Worm (Caenorhabditis elegans): Measurements from ENCODE around the gene tmem-258.
"Not testable (repeated sequence)": the region's sequence is repeated elsewhere in the genome, so short reads cannot be mapped to it uniquely, and the experiment has no call there.

tmem-258 gene

ce11 chrV:7062790-7063189 is at the start of gene tmem-258:
Gene tmem-258 (plus strand): TSS chrV:7063174.
- not testable (repeated sequence) for TF ChIP-seq W03F9.2, him-1, dao-5 (tag; optimal IDR thresholded peaks at IDR 0.05)

- TF ChIP-seq W03F9.2 (tag; optimal IDR thresholded peaks at IDR 0.05): no peak
- TF ChIP-seq dao-5 (tag; optimal IDR thresholded peaks at IDR 0.05): no peak
- no peak for TF ChIP-seq him-1 (tag; optimal IDR thresholded peaks at IDR 0.05)
Measured at ce11 chrV:7015872-7016271, 47.1 kb upstream of the tmem-258 start, which contains the start of gene C33G8.13. Gene C33G8.13 (minus strand): TSS chrV:7015972.

DNA sequence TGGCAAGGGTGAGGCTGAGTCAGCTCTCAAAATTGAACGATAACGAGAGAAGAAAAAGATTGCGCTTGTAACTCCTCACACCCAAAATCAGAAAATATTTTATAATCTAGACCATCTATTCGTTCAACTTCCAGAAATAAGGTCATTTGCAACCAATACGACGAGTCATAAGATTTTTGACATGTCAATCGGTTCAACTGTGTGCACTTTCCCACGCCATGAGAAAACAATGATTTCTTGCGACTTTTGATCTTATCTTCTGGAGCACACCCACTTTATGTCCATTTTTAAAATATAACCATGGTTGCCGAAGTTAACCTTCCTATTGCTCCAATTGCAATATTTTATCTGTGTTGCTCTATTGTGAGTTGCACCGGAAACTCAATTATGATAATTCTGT is 45.9 kb upstream of the tmem-258 start, which contains the start of gene srsx-32:
Gene srsx-32, plus strand, starts transcription at position 301 of the 400 bp plus-strand sequence.
- TF ChIP-seq him-1 (tag; optimal IDR thresholded peaks at IDR 0.05) (no peak), W03F9.2 (tag; optimal IDR thresholded peaks at IDR 0.05) (no peak), dao-5 (tag; optimal IDR thresholded peaks at IDR 0.05) (no peak)

- TF ChIP-seq dao-5 (tag; optimal IDR thresholded peaks at IDR 0.05): no peak
- no peak for TF ChIP-seq him-1 (tag; optimal IDR thresholded peaks at IDR 0.05)
- TF ChIP-seq W03F9.2 (tag; optimal IDR thresholded peaks at IDR 0.05): no peak
Measured at ce11 chrV:7021772-7022171, 41.2 kb upstream of the tmem-258 start, which contains the start of gene F20A1.4. Gene F20A1.4 (minus strand): TSS chrV:7021872.

ce11 chrV:7022981-7023380 is 40.0 kb upstream of the tmem-258 start:
- no peak for TF ChIP-seq W03F9.2 (tag; optimal IDR thresholded peaks at IDR 0.05)
- TF ChIP-seq dao-5 (tag; optimal IDR thresholded peaks at IDR 0.05): no peak
- no peak for TF ChIP-seq him-1 (tag; optimal IDR thresholded peaks at IDR 0.05)

- TF ChIP-seq him-1 (tag; optimal IDR thresholded peaks at IDR 0.05): no peak
- no peak for TF ChIP-seq W03F9.2 (tag; optimal IDR thresholded peaks at IDR 0.05)
- TF ChIP-seq dao-5 (tag; optimal IDR thresholded peaks at IDR 0.05): no peak
Measured at ce11 chrV:7027055-7027454, 35.9 kb upstream of the tmem-258 start, which contains the start of gene F20A1.6. Gene F20A1.6 (minus strand): TSS chrV:7027155.

DNA sequence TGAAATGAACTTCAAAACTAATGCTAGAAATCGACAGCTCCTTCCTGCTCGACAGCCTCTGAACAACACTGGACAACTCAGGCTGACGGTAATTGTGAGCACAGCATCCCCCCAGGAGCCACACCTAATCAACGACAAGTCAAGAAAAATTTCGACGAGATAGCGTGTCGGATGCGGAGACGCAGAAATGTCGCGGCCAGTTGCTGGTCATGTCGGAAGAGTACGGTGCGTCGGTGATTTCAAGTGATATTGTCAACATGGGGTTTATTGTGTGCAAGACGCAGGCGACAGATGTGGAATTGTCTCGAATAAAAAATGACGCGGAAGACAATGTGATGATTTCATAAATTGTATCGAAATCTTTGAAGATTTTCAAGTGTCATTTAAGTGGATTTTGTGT is 26.5 kb upstream of the tmem-258 start, which contains the start of gene twk-11:
Gene twk-11, minus strand, starts transcription at position 101 of the 400 bp plus-strand sequence.
- TF ChIP-seq dao-5 (tag; optimal IDR thresholded peaks at IDR 0.05) (no peak), W03F9.2 (tag; optimal IDR thresholded peaks at IDR 0.05) (no peak), him-1 (tag; optimal IDR thresholded peaks at IDR 0.05) (no peak)

DNA sequence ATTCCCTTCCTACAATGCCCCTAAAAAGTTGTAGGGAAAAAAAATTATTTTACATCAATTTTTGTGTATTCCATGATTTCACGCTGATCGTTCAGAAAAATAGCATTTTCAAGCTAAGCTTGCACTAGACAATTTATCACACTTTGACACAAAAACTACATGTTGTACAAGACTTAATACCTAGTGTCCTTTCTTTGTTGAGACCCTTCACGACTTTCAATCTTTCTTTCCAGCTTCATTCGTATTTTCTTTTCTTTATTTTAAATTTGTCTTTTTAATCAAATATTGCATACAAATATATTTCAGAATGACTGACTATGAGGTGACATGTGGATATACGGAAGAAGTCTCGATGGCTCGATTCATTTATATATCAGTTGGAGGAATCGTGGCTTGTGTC is 17.0 kb upstream of the tmem-258 start, which contains the start of gene F20A1.2:
Gene F20A1.2, plus strand, starts transcription at position 301 of the 400 bp plus-strand sequence.
- no peak for TF ChIP-seq dao-5 (tag; optimal IDR thresholded peaks at IDR 0.05)
- no peak for TF ChIP-seq W03F9.2 (tag; optimal IDR thresholded peaks at IDR 0.05)
- TF ChIP-seq him-1 (tag; optimal IDR thresholded peaks at IDR 0.05): no peak

DNA sequence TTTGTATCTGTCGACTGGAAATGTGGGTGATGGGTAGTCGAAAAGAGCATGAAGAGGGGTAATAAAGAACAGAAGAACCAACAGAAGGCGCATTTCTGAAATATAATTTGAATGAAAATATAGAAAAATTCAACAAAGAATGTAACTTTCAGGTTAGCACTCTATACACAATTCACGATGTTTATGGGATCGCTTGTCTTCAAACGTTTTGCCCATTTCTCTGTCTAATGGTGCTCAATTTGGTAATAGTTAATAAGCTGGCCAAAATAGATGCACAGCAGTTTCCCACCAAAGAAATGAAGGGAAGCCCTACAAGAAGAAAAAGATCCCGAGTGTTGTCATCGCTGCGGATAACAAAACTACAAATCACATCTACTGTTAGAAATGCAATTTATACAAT is 15.5 kb upstream of the tmem-258 start, which contains the start of gene F20A1.8:
Gene F20A1.8, minus strand, starts transcription at position 101 of the 400 bp plus-strand sequence.
- TF ChIP-seq him-1 (tag; optimal IDR thresholded peaks at IDR 0.05) (no peak), dao-5 (tag; optimal IDR thresholded peaks at IDR 0.05) (no peak), W03F9.2 (tag; optimal IDR thresholded peaks at IDR 0.05) (no peak)

- no peak for TF ChIP-seq dao-5 (tag; optimal IDR thresholded peaks at IDR 0.05)
- TF ChIP-seq W03F9.2 (tag; optimal IDR thresholded peaks at IDR 0.05): no peak
- TF ChIP-seq him-1 (tag; optimal IDR thresholded peaks at IDR 0.05): no peak
Measured at ce11 chrV:7050153-7050552, 12.8 kb upstream of the tmem-258 start.

DNA sequence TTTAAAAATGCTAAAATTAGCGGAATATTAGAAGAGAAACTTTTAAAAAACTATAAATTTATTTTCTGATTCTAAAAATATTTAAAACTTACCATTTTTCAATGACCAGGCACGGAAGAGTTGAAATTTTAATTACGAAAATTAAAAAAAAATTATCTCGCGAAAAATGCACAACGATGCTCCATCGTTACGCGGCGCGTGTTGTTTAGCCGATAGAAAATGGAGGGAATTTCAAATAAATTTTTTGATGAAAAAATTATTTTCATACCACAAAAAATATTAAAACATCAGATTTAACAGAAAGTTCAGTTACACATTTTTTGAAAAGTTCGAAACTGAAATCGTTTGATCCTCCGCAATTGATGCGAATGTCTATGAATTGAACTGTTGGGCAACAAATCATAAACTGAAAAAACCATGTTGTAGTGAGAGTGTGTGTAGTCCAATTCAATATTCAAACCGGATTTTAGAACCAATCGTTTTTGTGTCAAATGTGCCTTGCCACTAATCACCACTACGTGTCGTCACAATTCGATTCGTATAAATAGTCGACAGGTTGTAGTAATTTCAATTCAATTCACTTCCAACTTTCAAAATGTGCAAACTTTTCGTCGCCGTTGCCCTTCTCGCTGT is 11.7 kb upstream of the tmem-258 start, which contains the start of the genes tofu-2 and spig-1:
Gene tofu-2, minus strand, starts transcription at position 116 of the 633 bp plus-strand sequence.
Gene spig-1, plus strand, starts transcription at position 583 of the 633 bp plus-strand sequence.
- TF ChIP-seq W03F9.2 (tag; optimal IDR thresholded peaks at IDR 0.05): no peak
- TF ChIP-seq dao-5 (tag; optimal IDR thresholded peaks at IDR 0.05): no peak
- TF ChIP-seq him-1 (tag; optimal IDR thresholded peaks at IDR 0.05): no peak

- TF ChIP-seq him-1 (tag; optimal IDR thresholded peaks at IDR 0.05) (no peak), W03F9.2 (tag; optimal IDR thresholded peaks at IDR 0.05) (no peak), dao-5 (tag; optimal IDR thresholded peaks at IDR 0.05) (no peak)
Measured at ce11 chrV:7053100-7053499, 9.9 kb upstream of the tmem-258 start, which contains the start of gene txt-17. Gene txt-17 (minus strand): TSS chrV:7053200.

DNA sequence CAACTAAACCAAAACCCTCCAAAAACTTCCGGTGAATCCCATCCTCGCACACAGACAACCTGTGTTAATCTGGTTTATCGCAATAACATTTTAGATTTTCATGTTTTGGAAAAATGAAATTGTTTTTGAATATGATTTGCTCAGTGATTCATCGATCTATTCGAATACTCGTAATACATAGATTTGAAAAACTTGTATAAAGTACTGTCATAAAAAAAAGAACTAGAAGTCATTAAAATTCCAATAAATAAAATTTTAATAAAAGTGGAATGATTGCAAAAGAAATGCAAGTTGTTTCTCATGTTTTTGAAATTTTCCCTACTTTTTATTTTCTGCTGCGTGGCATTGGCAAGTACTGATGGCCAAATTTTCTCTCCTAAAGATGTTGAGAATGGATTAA is 8.4 kb upstream of the tmem-258 start, which contains the start of gene spig-8:
Gene spig-8, plus strand, starts transcription at position 301 of the 400 bp plus-strand sequence.
- TF ChIP-seq him-1 (tag; optimal IDR thresholded peaks at IDR 0.05) (no peak), dao-5 (tag; optimal IDR thresholded peaks at IDR 0.05) (no peak), W03F9.2 (tag; optimal IDR thresholded peaks at IDR 0.05) (no peak)

DNA sequence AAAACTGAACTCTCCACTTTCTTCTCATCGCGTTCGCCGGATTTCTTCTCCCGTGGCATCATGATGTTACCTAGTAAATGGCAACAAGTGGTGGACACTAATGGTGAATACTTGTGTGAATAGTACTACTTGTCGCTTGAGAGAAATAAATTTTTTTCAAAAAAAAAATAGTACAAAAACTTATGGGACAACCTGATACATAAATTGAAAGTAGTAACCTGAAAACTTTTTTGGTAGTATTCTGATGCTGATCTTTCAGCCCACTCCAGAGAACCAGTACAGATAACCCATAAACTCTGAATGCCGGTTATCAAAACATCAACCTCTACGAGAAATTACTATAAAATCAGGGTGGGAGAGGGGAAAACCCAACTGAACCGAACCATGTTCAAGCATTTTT is 5.2 kb upstream of the tmem-258 start, which contains the start of gene Y57E12AL.2:
Gene Y57E12AL.2, plus strand, starts transcription at position 301 of the 400 bp plus-strand sequence.
- not testable (repeated sequence) for TF ChIP-seq him-1, W03F9.2, dao-5 (tag; optimal IDR thresholded peaks at IDR 0.05)

Data from whole organism, L4/young adult.